Fruit fly (Drosophila melanogaster): ENCODE measurements around the gene Gr2a.

- TF ChIP-seq CG8478 (optimal IDR thresholded peaks at IDR 0.05) (no peak), CTCF (optimal IDR thresholded peaks at IDR 0.05) (no peak)
Measured at dm6 chrX:1407683-1408082, 44.5 kb upstream of the Gr2a start.
